Worm (Caenorhabditis elegans): ENCODE results near the gene ketn-1.

ce11 chrV:2845771-2846170 is 38.1 kb upstream of the ketn-1 start, which contains the start of gene srj-44:
- TF ChIP-seq ama-1 (optimal IDR thresholded peaks at IDR 0.05) (no peak), snpc-4 (tag; optimal IDR thresholded peaks at IDR 0.05) (no peak), egl-27 (tag; optimal IDR thresholded peaks at IDR 0.05) (no peak), nhr-25 (tag; optimal IDR thresholded peaks at IDR 0.05) (no peak), fos-1 (tag; optimal IDR thresholded peaks at IDR 0.05) (no peak), aly-2 (tag; optimal IDR thresholded peaks at IDR 0.05) (no peak), mdl-1 (tag; optimal IDR thresholded peaks at IDR 0.05) (no peak), skn-1 (tag; optimal IDR thresholded peaks at IDR 0.05) (no peak), ceh-82 (tag; optimal IDR thresholded peaks at IDR 0.05) (no peak), ceh-28 (tag; optimal IDR thresholded peaks at IDR 0.05) (no peak)
